Fruit fly (Drosophila melanogaster): ENCODE results near the gene CG4596.

Gene CG4596

DNA sequence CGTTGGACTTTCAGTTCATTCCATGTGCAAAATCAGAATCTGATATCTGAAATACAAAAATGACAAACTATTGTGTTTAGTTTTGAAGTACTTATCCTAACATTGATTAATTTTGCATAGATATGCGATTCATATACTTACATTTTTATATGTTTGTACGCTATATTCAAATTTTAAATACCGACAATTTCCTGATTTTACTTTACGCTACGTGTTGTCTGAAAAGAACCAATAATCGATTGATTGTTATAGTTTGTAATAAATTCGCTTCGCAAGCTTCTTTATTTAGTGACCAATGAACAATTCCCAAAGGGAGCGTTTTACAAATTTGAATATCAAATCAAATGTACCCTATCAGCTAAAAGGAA is 16.7 kb downstream of the CG4596 start, which contains the start of gene Ak3:
Ak3 (minus strand) TSS at position 69 of the 368 bp plus-strand sequence.
- TF ChIP-seq CG8159 (tag; optimal IDR thresholded peaks at IDR 0.05) (no peak), fd96Ca (GFP tag; IDR thresholded peaks at IDR 0.05) (no peak), gl (tag; optimal IDR thresholded peaks at IDR 0.05) (no peak), CG13204 (GFP tag; optimal IDR thresholded peaks at IDR 0.05) (no peak), CG9948 (tag; optimal IDR thresholded peaks at IDR 0.05) (no peak), Ets98B (GFP tag; IDR thresholded peaks at IDR 0.05) (no peak), CG10348 (GFP tag; IDR thresholded peaks at IDR 0.05) (no peak), CG8301 (tag; optimal IDR thresholded peaks at IDR 0.05) (no peak), CG34367 (tag; optimal IDR thresholded peaks at IDR 0.05) (no peak), CG4496 (GFP tag; IDR thresholded peaks at IDR 0.05) (no peak), CG15710 (tag; optimal IDR thresholded peaks at IDR 0.05) (no peak), EcR (GFP tag; optimal IDR thresholded peaks at IDR 0.05) (no peak), CG32121 (GFP tag; IDR thresholded peaks at IDR 0.05) (no peak), Snoo (tag; optimal IDR thresholded peaks at IDR 0.05) (no peak), Pif1B (GFP tag; optimal IDR thresholded peaks at IDR 0.05) (no peak), Pif1A (GFP tag; optimal IDR thresholded peaks at IDR 0.05) (no peak), CG12605 (GFP tag; IDR thresholded peaks at IDR 0.05) (no peak)

DNA sequence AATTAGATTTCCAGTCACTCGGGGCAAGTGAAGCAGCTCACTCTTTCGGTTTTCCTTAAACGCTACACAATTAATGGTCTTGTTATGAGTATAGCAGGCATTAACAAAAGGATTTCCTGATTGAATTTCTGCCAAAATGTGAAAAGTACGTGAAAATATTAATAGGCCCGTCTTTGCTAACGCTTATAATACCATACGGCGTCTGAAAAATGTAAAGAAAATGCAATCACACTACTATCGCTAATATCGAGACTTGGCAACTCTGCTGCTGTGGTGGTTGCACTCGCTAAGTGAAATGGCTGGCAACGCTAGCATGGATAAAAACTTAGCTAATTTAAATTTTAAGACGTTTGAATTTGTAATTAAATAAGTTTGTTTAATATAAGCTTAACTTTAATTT is 20.5 kb downstream of the CG4596 start, which contains the start of gene CG6621:
CG6621 (minus strand) TSS at position 205 of the 400 bp plus-strand sequence.
- TF ChIP-seq rn (GFP tag; IDR thresholded peaks at IDR 0.05) (no peak), Ets98B (GFP tag; IDR thresholded peaks at IDR 0.05) (no peak), CG4496 (GFP tag; IDR thresholded peaks at IDR 0.05) (no peak), CG12605 (GFP tag; IDR thresholded peaks at IDR 0.05) (no peak)

All from whole organism, pupa.